Fruit fly (Drosophila melanogaster) whole organism, embryonic: ENCODE measurements around the gene H15.

ENCODE experiments used
- Atf-2 ChIP-seq: fragments of 200-800 bp; sonication (Bioruptor generic); optimal IDR thresholded peaks from 2 replicates; lab custom pipeline; 2016; ENCODE audit warnings: missing biosample characterization, missing genetic modification characterization
- Awh ChIP-seq: fragments of 200-800 bp; sonication (Bioruptor generic); IDR thresholded peaks from 2 replicates; pipeline ENCODE4, ENCODE4 v1.3.6; 2022; ENCODE audit warnings: missing biosample characterization, missing genetic modification characterization
- CG10267 ChIP-seq: fragments of 200-800 bp; sonication (Bioruptor generic); optimal IDR thresholded peaks from 2 replicates; lab custom pipeline; 2018; ENCODE audit warnings: missing biosample characterization, mild to moderate bottlenecking, missing genetic modification characterization, moderate library complexity
- CG11456 ChIP-seq: fragments of 200-800 bp; sonication (Bioruptor generic); IDR thresholded peaks from 3 replicates; pipeline ENCODE4 v1.3.6; 2022; ENCODE audit warnings: missing biosample characterization, missing genetic modification characterization
- CG11695 ChIP-seq: fragments of 200-800 bp; sonication (Bioruptor generic); IDR thresholded peaks from 3 replicates; pipeline ENCODE4 v1.3.6; 2022; ENCODE audit warnings: missing biosample characterization, missing genetic modification characterization
- CG13894 ChIP-seq: fragments of 200-800 bp; sonication (Bioruptor generic); optimal IDR thresholded peaks from 3 replicates; lab custom pipeline; 2018; ENCODE audit warnings: missing biosample characterization, mild to moderate bottlenecking, missing genetic modification characterization, moderate library complexity
- CG14860 ChIP-seq: fragments of 200-800 bp; sonication (Bioruptor generic); IDR thresholded peaks from 3 replicates; pipeline ENCODE4 v1.3.6; 2022; ENCODE audit warnings: missing biosample characterization, missing genetic modification characterization; ENCODE audit not compliant: partially characterized antibody
- CG18476 ChIP-seq: fragments of 200-800 bp; sonication (Bioruptor generic); optimal IDR thresholded peaks from 2 replicates; lab custom pipeline; 2016; ENCODE audit warnings: missing biosample characterization, mild to moderate bottlenecking, missing genetic modification characterization
- CG18599 ChIP-seq: fragments of 200-800 bp; sonication (Bioruptor generic); optimal IDR thresholded peaks from 3 replicates; lab custom pipeline; 2017; ENCODE audit warnings: missing biosample characterization, missing genetic modification characterization, mild to moderate bottlenecking, moderate library complexity, missing genetic modification reagents
- CG2116 ChIP-seq: fragments of 200-800 bp; sonication (Bioruptor generic); optimal IDR thresholded peaks from 3 replicates; lab custom pipeline; 2018; ENCODE audit warnings: missing biosample characterization, mild to moderate bottlenecking, missing genetic modification characterization
- CG2678 ChIP-seq: fragments of 200-800 bp; sonication (Bioruptor generic); optimal IDR thresholded peaks from 3 replicates; lab custom pipeline; 2019; ENCODE audit warnings: missing biosample characterization, mild to moderate bottlenecking, missing genetic modification characterization, moderate library complexity
- CG3281 ChIP-seq: fragments of 200-800 bp; sonication (Bioruptor generic); optimal IDR thresholded peaks from 3 replicates; lab custom pipeline; 2017; ENCODE audit warnings: missing biosample characterization, mild to moderate bottlenecking, missing genetic modification characterization
- CG4820 ChIP-seq: fragments of 200-800 bp; sonication (Bioruptor generic); optimal IDR thresholded peaks from 3 replicates; lab custom pipeline; 2016; ENCODE audit warnings: missing biosample characterization, missing genetic modification characterization
- CG6854 ChIP-seq: fragments of 200-800 bp; sonication (Bioruptor generic); optimal IDR thresholded peaks from 3 replicates; lab custom pipeline; 2017; ENCODE audit warnings: missing biosample characterization, mild to moderate bottlenecking, missing genetic modification characterization
- CG8281 ChIP-seq: fragments of 200-800 bp; sonication (Bioruptor generic); optimal IDR thresholded peaks from 2 replicates; lab custom pipeline; 2018; ENCODE audit warnings: missing biosample characterization, mild to moderate bottlenecking, missing genetic modification characterization, moderate library complexity
- CG9797 ChIP-seq: fragments of 200-800 bp; sonication (Bioruptor generic); optimal IDR thresholded peaks from 3 replicates; lab custom pipeline; 2018; ENCODE audit warnings: missing biosample characterization, mild to moderate bottlenecking, missing genetic modification characterization
- CG9876 ChIP-seq: fragments of 200-800 bp; sonication (Bioruptor generic); optimal IDR thresholded peaks from 2 replicates; lab custom pipeline; 2016; ENCODE audit warnings: missing biosample characterization, missing genetic modification characterization
- ERR ChIP-seq: fragments of 200-800 bp; sonication (Bioruptor generic); optimal IDR thresholded peaks from 2 replicates; lab custom pipeline; 2016; ENCODE audit warnings: missing biosample characterization, missing genetic modification characterization
- Eip74EF ChIP-seq, 2 experiments: fragments of 200-800 bp in 1 of 2; fragments of >200 bp in 1 of 2; sonication (Bioruptor generic) in 1 of 2; optimal IDR thresholded peaks; 2 replicates each; lab custom pipeline; 2017 to 2019; ENCODE audit warnings: missing biosample characterization in 2 of 2, missing genetic modification characterization in 2 of 2, mild to moderate bottlenecking in 1 of 2, moderate library complexity in 1 of 2
- Ets65A ChIP-seq: fragments of 200-800 bp; sonication (Bioruptor generic); peaks from one replicate; lab custom pipeline; 2016; ENCODE audit warnings: missing biosample characterization, missing genetic modification characterization
- Hey ChIP-seq: fragments of 200-800 bp; sonication (Bioruptor generic); optimal IDR thresholded peaks from 3 replicates; lab custom pipeline; 2018; ENCODE audit warnings: missing biosample characterization, mild to moderate bottlenecking, missing genetic modification characterization
- Hr39 ChIP-seq: fragments of >200 bp; optimal IDR thresholded peaks from 2 replicates; lab custom pipeline; 2017
- Myb ChIP-seq: fragments of 200-800 bp; sonication (Bioruptor generic); optimal IDR thresholded peaks from 2 replicates; lab custom pipeline; 2016; ENCODE audit warnings: missing biosample characterization, missing genetic modification characterization
- Sry-β ChIP-seq: fragments of 200-800 bp; sonication (Bioruptor generic); optimal IDR thresholded peaks from 2 replicates; lab custom pipeline; 2018; ENCODE audit warnings: missing biosample characterization, mild to moderate bottlenecking, missing genetic modification characterization, moderate library complexity
- Xbp1 ChIP-seq: fragments of 200-800 bp; sonication (Bioruptor generic); optimal IDR thresholded peaks from 3 replicates; lab custom pipeline; 2016; ENCODE audit warnings: missing biosample characterization, mild to moderate bottlenecking, missing genetic modification characterization
- az2 ChIP-seq: fragments of 200-800 bp; sonication (Bioruptor generic); optimal IDR thresholded peaks from 3 replicates; lab custom pipeline; 2016; ENCODE audit warnings: missing biosample characterization, missing genetic modification characterization
- dimm ChIP-seq: fragments of 200-800 bp; sonication (Bioruptor generic); IDR thresholded peaks from 2 replicates; pipeline ENCODE4 v1.3.6; 2022; ENCODE audit warnings: missing biosample characterization, missing genetic modification characterization
- fu2 ChIP-seq: fragments of 200-800 bp; sonication (Bioruptor generic); optimal IDR thresholded peaks from 2 replicates; lab custom pipeline; 2016; ENCODE audit warnings: missing biosample characterization, missing genetic modification characterization
- gcm2 ChIP-seq: fragments of 200-800 bp; sonication (Bioruptor generic); optimal IDR thresholded peaks from 2 replicates; lab custom pipeline; 2016; ENCODE audit warnings: missing biosample characterization, missing genetic modification characterization
- gsb-n ChIP-seq: fragments of 200-800 bp; sonication (Bioruptor generic); optimal IDR thresholded peaks from 3 replicates; lab custom pipeline; 2018; ENCODE audit warnings: missing biosample characterization, mild to moderate bottlenecking, missing genetic modification characterization
- ham ChIP-seq: fragments of 200-800 bp; sonication (Bioruptor generic); IDR thresholded peaks from 2 replicates; pipeline ENCODE4 v1.3.6; 2022; ENCODE audit warnings: missing biosample characterization, missing genetic modification characterization
- inv ChIP-seq: fragments of 200-800 bp; sonication (Bioruptor generic); IDR thresholded peaks from 2 replicates; pipeline ENCODE4 v1.3.6; 2022; ENCODE audit warnings: missing biosample characterization, missing genetic modification characterization; ENCODE audit not compliant: partially characterized antibody
- kni ChIP-seq: fragments of 200-800 bp; sonication (Bioruptor generic); optimal IDR thresholded peaks from 3 replicates; lab custom pipeline; 2017; ENCODE audit warnings: mild to moderate bottlenecking, missing biosample characterization, missing genetic modification reagents, missing genetic modification characterization
- nom ChIP-seq: fragments of 200-800 bp; sonication (Bioruptor generic); optimal IDR thresholded peaks from 2 replicates; lab custom pipeline; 2017; ENCODE audit warnings: missing biosample characterization, missing genetic modification characterization, mild to moderate bottlenecking, moderate library complexity, missing genetic modification reagents
- oc ChIP-seq: fragments of 200-800 bp; sonication (Bioruptor generic); optimal IDR thresholded peaks from 2 replicates; lab custom pipeline; 2018; ENCODE audit warnings: missing biosample characterization, mild to moderate bottlenecking, missing genetic modification characterization, moderate library complexity
- pros ChIP-seq: fragments of 200-800 bp; sonication (Bioruptor generic); optimal IDR thresholded peaks from 3 replicates; lab custom pipeline; 2019; ENCODE audit warnings: missing biosample characterization, mild to moderate bottlenecking, missing genetic modification characterization, moderate library complexity
- run ChIP-seq: fragments of 200-800 bp; sonication (Bioruptor generic); optimal IDR thresholded peaks from 3 replicates; lab custom pipeline; 2018; ENCODE audit warnings: missing biosample characterization, mild to moderate bottlenecking, missing genetic modification characterization
- sd ChIP-seq: fragments of 200-800 bp; sonication (Bioruptor generic); optimal IDR thresholded peaks from 3 replicates; lab custom pipeline; 2018; ENCODE audit warnings: missing biosample characterization, mild to moderate bottlenecking, missing genetic modification characterization, moderate library complexity
- sens ChIP-seq: fragments of 200-800 bp; sonication (Bioruptor generic); peaks from one replicate; lab custom pipeline; 2016; ENCODE audit warnings: missing biosample characterization, missing genetic modification characterization
- sim ChIP-seq: fragments of 200-800 bp; sonication (Bioruptor generic); IDR thresholded peaks from 2 replicates; pipeline ENCODE4 v1.3.6; 2022; ENCODE audit warnings: missing biosample characterization, missing genetic modification characterization
- sisA ChIP-seq: fragments of 200-800 bp; sonication (Bioruptor generic); IDR thresholded peaks from 2 replicates; pipeline ENCODE4 v1.3.6; 2022; ENCODE audit warnings: missing biosample characterization, missing genetic modification characterization
- tx ChIP-seq: fragments of 200-800 bp; sonication (Bioruptor generic); optimal IDR thresholded peaks from 2 replicates; lab custom pipeline; 2016; ENCODE audit warnings: missing biosample characterization, missing genetic modification characterization

Gene H15

DNA sequence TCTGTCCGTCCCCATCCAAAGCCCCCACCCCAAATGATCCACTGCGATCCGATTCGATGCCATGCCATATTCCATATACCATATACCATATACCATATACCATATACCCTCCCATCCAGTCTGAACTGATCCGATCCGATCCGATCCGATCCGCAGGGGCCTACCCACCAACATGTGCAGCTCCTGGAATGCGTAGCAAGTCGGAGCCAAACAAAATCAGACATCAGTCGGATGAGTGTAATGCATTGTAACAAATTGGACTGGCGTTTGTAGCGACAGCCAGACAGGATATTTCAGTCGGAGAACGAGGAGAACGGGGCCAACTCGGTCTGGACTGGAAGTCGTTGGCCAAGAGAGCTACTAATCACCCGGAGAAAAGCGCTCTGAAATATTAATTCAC, 25.7 kb downstream of the H15 start:
- TF ChIP-seq sens (GFP tag; lab: Kevin White, UChicago) (peak; percentile 52), fu2 (GFP tag; lab: Kevin White, UChicago) (no peak), CG18599 (no peak)

DNA sequence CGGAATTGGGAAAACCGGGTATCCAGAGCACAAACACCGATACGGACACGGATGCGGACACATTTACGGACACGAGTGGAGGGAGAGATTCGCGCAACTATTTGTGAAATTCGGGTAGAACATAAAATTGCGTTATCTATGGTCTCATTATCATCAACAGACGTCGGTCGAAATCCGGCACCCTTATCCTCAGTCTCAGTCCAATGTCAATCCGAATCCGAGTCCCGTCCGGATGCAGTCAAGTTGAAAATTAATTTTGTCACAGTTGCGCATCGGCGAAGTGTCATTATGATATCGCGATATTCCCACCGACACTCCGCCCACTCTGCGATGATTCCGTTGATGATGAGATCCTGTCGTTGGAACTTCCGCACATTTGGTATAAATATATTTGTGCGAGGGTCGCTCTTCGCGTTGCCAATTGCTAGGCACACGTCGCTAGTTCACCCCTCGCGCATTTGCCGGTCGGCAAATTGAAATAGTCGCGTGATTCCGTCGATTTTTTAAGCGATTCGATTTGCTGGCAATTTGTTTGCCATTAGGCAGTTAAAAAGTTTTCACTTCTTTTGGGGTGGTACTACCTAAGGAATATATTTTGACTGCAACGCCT, 28.0 kb downstream of the H15 start:
- TF ChIP-seq nom, result no peak
- TF ChIP-seq CG14860 (GFP tag; lab: Robert Waterston, UW), result no peak
- TF ChIP-seq run, result peak; percentile 15
- TF ChIP-seq az2 (GFP tag; lab: Kevin White, UChicago), result no peak
- peak; percentile 73 for TF ChIP-seq pros (GFP tag; lab: Kevin White, UChicago)
- TF ChIP-seq Xbp1, result no peak
- no peak for TF ChIP-seq Sry-β
- TF ChIP-seq CG9876, result no peak
- TF ChIP-seq Hey (tag; lab: Kevin White, UChicago), result peak; percentile 42
- peak; percentile 55 for TF ChIP-seq gsb-n (tag; lab: Kevin White, UChicago)
- no peak for TF ChIP-seq CG11695 (GFP tag; lab: Robert Waterston, UW)
- no peak for TF ChIP-seq CG9797 (GFP tag; lab: Kevin White, UChicago)
- no peak for TF ChIP-seq sim (GFP tag; lab: Robert Waterston, UW)
- TF ChIP-seq dimm (GFP tag; lab: Robert Waterston, UW), result no peak
- TF ChIP-seq CG11456 (GFP tag; lab: Robert Waterston, UW), result no peak
- no peak for TF ChIP-seq ham (GFP tag; lab: Robert Waterston, UW)
- TF ChIP-seq sd, result peak; percentile 0
- TF ChIP-seq gcm2 (GFP tag; lab: Kevin White, UChicago), result no peak
- TF ChIP-seq Ets65A, result peak; percentile 77
- TF ChIP-seq Awh, result 0 out of 2 replicates have a peak, but pooled peaks have one; percentile 11
- no peak for TF ChIP-seq tx (GFP tag; lab: Kevin White, UChicago)
- no peak for TF ChIP-seq CG2678
- no peak for TF ChIP-seq CG4820
- no peak for TF ChIP-seq CG13894 (tag; lab: Kevin White, UChicago)
- no peak for TF ChIP-seq CG10267 (tag; lab: Kevin White, UChicago)
- no peak for TF ChIP-seq Atf-2 (GFP tag; lab: Kevin White, UChicago)
- no peak for TF ChIP-seq Eip74EF (GFP tag; optimal IDR thresholded peaks at IDR 0.05; lab: Kevin White, UChicago)
- TF ChIP-seq CG2116 (GFP tag; lab: Kevin White, UChicago), result no peak
- TF ChIP-seq kni (GFP tag; lab: Kevin White, UChicago), result peak; percentile 59
- TF ChIP-seq ERR (GFP tag; lab: Kevin White, UChicago), result no peak
- no peak for TF ChIP-seq CG6854 (GFP tag; lab: Kevin White, UChicago)
- no peak for TF ChIP-seq Hr39 (lab: Kevin White, UChicago)
- no peak for TF ChIP-seq CG3281
- no peak for TF ChIP-seq inv
- TF ChIP-seq CG18476 (GFP tag; lab: Kevin White, UChicago), result peak; percentile 91
- TF ChIP-seq sisA (GFP tag; lab: Robert Waterston, UW), result no peak

DNA sequence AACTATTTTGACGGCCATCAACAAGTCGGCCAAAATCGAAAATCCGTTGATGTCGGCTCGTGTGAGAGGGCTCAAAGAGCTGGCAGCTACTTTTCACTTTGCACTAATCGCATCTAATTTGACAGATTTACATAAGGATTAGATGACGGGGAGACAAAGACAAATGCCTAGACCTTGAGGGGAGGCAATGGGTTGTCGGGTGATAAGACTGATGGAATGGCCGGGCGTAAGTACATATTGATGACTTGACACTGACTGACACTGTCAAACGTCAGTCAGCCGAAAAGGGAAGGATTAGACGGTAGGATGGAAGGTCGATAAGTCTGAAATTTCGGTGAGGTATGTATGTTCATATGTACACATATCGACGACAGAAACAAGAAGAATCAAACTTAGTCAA, 28.7 kb downstream of the H15 start:
- TF ChIP-seq CG8281 (tag; lab: Kevin White, UChicago), result peak; percentile 91
- no peak for TF ChIP-seq Myb (GFP tag; lab: Kevin White, UChicago)
- peak; percentile 79 for TF ChIP-seq oc
